Fruit fly (Drosophila melanogaster) whole organism, embryonic: ENCODE results near the gene CG10019.

ENCODE experiments used
- Abd-B ChIP-seq: fragments of 200-800 bp; sonication (Bioruptor generic); optimal IDR thresholded peaks from 2 replicates; lab custom pipeline; 2018; ENCODE audit warnings: missing biosample characterization, mild to moderate bottlenecking, missing genetic modification characterization, moderate library complexity
- Atf-2 ChIP-seq: fragments of 200-800 bp; sonication (Bioruptor generic); optimal IDR thresholded peaks from 2 replicates; lab custom pipeline; 2016; ENCODE audit warnings: missing biosample characterization, missing genetic modification characterization
- CG10274 ChIP-seq: fragments of 200-800 bp; sonication (Bioruptor generic); optimal IDR thresholded peaks from 3 replicates; lab custom pipeline; 2017; ENCODE audit warnings: missing biosample characterization, mild to moderate bottlenecking, missing genetic modification characterization
- CG10321 ChIP-seq: fragments of 200-800 bp; sonication (Bioruptor generic); IDR thresholded peaks from 2 replicates; pipeline ENCODE4 v1.3.6; 2022; ENCODE audit warnings: missing biosample characterization, missing genetic modification characterization
- CG11723 ChIP-seq: fragments of 200-800 bp; sonication (Bioruptor generic); optimal IDR thresholded peaks from 2 replicates; lab custom pipeline; 2017; ENCODE audit warnings: missing biosample characterization, mild to moderate bottlenecking, missing genetic modification characterization
- CG1233 ChIP-seq: fragments of 200-800 bp; sonication (Bioruptor generic); optimal IDR thresholded peaks from 4 replicates; lab custom pipeline; 2018; ENCODE audit warnings: missing biosample characterization, mild to moderate bottlenecking, missing genetic modification characterization
- CG13287 ChIP-seq: fragments of 200-800 bp; sonication (Bioruptor generic); IDR thresholded peaks from 2 replicates; pipeline ENCODE4 v1.3.6; 2022; ENCODE audit warnings: missing biosample characterization, missing genetic modification characterization; ENCODE audit not compliant: partially characterized antibody
- CG15479 ChIP-seq: fragments of 200-800 bp; sonication (Bioruptor generic); optimal IDR thresholded peaks from 3 replicates; lab custom pipeline; 2019; ENCODE audit warnings: missing biosample characterization, mild to moderate bottlenecking, missing genetic modification characterization, moderate library complexity
- CG18599 ChIP-seq: fragments of 200-800 bp; sonication (Bioruptor generic); optimal IDR thresholded peaks from 3 replicates; lab custom pipeline; 2017; ENCODE audit warnings: missing biosample characterization, missing genetic modification characterization, mild to moderate bottlenecking, moderate library complexity, missing genetic modification reagents
- CG2120 ChIP-seq: fragments of 200-800 bp; sonication (Bioruptor generic); optimal IDR thresholded peaks from 3 replicates; lab custom pipeline; 2016; ENCODE audit warnings: missing biosample characterization, missing genetic modification characterization
- CG33557 ChIP-seq: fragments of 200-800 bp; sonication (Bioruptor generic); optimal IDR thresholded peaks from 2 replicates; lab custom pipeline; 2019; ENCODE audit warnings: missing biosample characterization, mild to moderate bottlenecking, missing genetic modification characterization, moderate library complexity
- CG3838 ChIP-seq: fragments of 200-800 bp; sonication (Bioruptor generic); optimal IDR thresholded peaks from 3 replicates; lab custom pipeline; 2016; ENCODE audit warnings: missing biosample characterization, missing genetic modification characterization
- CG4424 ChIP-seq: fragments of 200-800 bp; sonication (Bioruptor generic); optimal IDR thresholded peaks from 3 replicates; lab custom pipeline; 2016; ENCODE audit warnings: missing biosample characterization, missing genetic modification characterization
- CG6689 ChIP-seq: fragments of 200-800 bp; sonication (Bioruptor generic); IDR thresholded peaks from 2 replicates; pipeline ENCODE4 v1.3.6; 2022; ENCODE audit warnings: missing biosample characterization, missing genetic modification characterization
- CG6854 ChIP-seq: fragments of 200-800 bp; sonication (Bioruptor generic); optimal IDR thresholded peaks from 3 replicates; lab custom pipeline; 2017; ENCODE audit warnings: missing biosample characterization, mild to moderate bottlenecking, missing genetic modification characterization
- CG8478 ChIP-seq: fragments of >200 bp; optimal IDR thresholded peaks from 2 replicates; lab custom pipeline; 2018
- Chrac-16 ChIP-seq: fragments of 200-800 bp; sonication (Bioruptor generic); optimal IDR thresholded peaks from 3 replicates; lab custom pipeline; 2016; ENCODE audit warnings: missing biosample characterization, missing genetic modification characterization
- E2f2 ChIP-seq: fragments of 200-800 bp; sonication (Bioruptor generic); IDR thresholded peaks from 2 replicates; pipeline ENCODE4 v1.3.6; 2022; ENCODE audit warnings: missing biosample characterization, missing genetic modification characterization
- Gug ChIP-seq: fragments of 200-800 bp; sonication (Bioruptor generic); IDR thresholded peaks from 4 replicates; pipeline ENCODE4 v1.3.6; 2022; ENCODE audit warnings: missing biosample characterization, missing genetic modification characterization
- HLH3B ChIP-seq: fragments of 200-800 bp; sonication (Bioruptor generic); IDR thresholded peaks from 2 replicates; pipeline ENCODE4 v1.3.6; 2022; ENCODE audit warnings: missing biosample characterization, missing genetic modification characterization
- HLH54F ChIP-seq: fragments of 200-800 bp; sonication (Bioruptor generic); optimal IDR thresholded peaks from 3 replicates; lab custom pipeline; 2016; ENCODE audit warnings: missing biosample characterization, missing genetic modification characterization
- Hey ChIP-seq: fragments of 200-800 bp; sonication (Bioruptor generic); optimal IDR thresholded peaks from 3 replicates; lab custom pipeline; 2018; ENCODE audit warnings: missing biosample characterization, mild to moderate bottlenecking, missing genetic modification characterization
- Hr51 ChIP-seq, 2 experiments: fragments of 200-800 bp; sonication (Bioruptor generic); optimal IDR thresholded peaks; 2 replicates in 1 of 2; 3 replicates in 1 of 2; lab custom pipeline; 2016 to 2018; ENCODE audit warnings: missing biosample characterization in 2 of 2, missing genetic modification characterization in 2 of 2, mild to moderate bottlenecking in 1 of 2, moderate library complexity in 1 of 2
- Kr ChIP-seq: fragments of 200-800 bp; sonication (Bioruptor generic); optimal IDR thresholded peaks from 2 replicates; lab custom pipeline; 2017; ENCODE audit warnings: missing biosample characterization, mild to moderate bottlenecking, missing genetic modification characterization
- Lhr ChIP-seq: fragments of 200-800 bp; sonication (Bioruptor generic); optimal IDR thresholded peaks from 3 replicates; lab custom pipeline; 2017; ENCODE audit warnings: mild to moderate bottlenecking, missing biosample characterization, missing genetic modification reagents, missing genetic modification characterization
- MESR4 ChIP-seq: fragments of 200-800 bp; sonication (Bioruptor generic); optimal IDR thresholded peaks from 2 replicates; lab custom pipeline; 2018; ENCODE audit warnings: missing biosample characterization, mild to moderate bottlenecking, missing genetic modification characterization, moderate library complexity
- MTF-1 ChIP-seq: fragments of 200-800 bp; sonication (Bioruptor generic); optimal IDR thresholded peaks from 2 replicates; lab custom pipeline; 2018; ENCODE audit warnings: missing biosample characterization, mild to moderate bottlenecking, missing genetic modification characterization, borderline replicate concordance
- Med ChIP-seq: fragments of 200-800 bp; sonication (Bioruptor generic); peaks from one replicate; lab custom pipeline; 2016; ENCODE audit warnings: missing biosample characterization, missing genetic modification characterization, mild to moderate bottlenecking, inconsistent platforms, moderate library complexity
- Meics ChIP-seq: fragments of 200-800 bp; sonication (Bioruptor generic); optimal IDR thresholded peaks from 2 replicates; lab custom pipeline; 2017; ENCODE audit warnings: missing biosample characterization, mild to moderate bottlenecking, missing genetic modification characterization
- PHDP ChIP-seq: fragments of 200-800 bp; sonication (Bioruptor generic); optimal IDR thresholded peaks from 3 replicates; lab custom pipeline; 2018; ENCODE audit warnings: missing biosample characterization, mild to moderate bottlenecking, missing genetic modification characterization, moderate library complexity
- Side ChIP-seq: fragments of 200-800 bp; sonication (Bioruptor generic); optimal IDR thresholded peaks from 2 replicates; lab custom pipeline; 2016; ENCODE audit warnings: missing biosample characterization, missing genetic modification characterization
- Sox100B ChIP-seq: fragments of 200-800 bp; sonication (Bioruptor generic); optimal IDR thresholded peaks from 3 replicates; lab custom pipeline; 2018; ENCODE audit warnings: missing biosample characterization, mild to moderate bottlenecking, missing genetic modification characterization
- Sox102F ChIP-seq: fragments of 200-800 bp; sonication (Bioruptor generic); optimal IDR thresholded peaks from 2 replicates; lab custom pipeline; 2018; ENCODE audit warnings: missing biosample characterization, mild to moderate bottlenecking, missing genetic modification characterization, moderate library complexity
- Sry-δ ChIP-seq: fragments of 200-800 bp; sonication (Bioruptor generic); optimal IDR thresholded peaks from 2 replicates; lab custom pipeline; 2016; ENCODE audit warnings: missing biosample characterization, missing genetic modification characterization
- Xbp1 ChIP-seq: fragments of 200-800 bp; sonication (Bioruptor generic); optimal IDR thresholded peaks from 3 replicates; lab custom pipeline; 2016; ENCODE audit warnings: missing biosample characterization, mild to moderate bottlenecking, missing genetic modification characterization
- amos ChIP-seq: fragments of 200-800 bp; sonication (Bioruptor generic); IDR thresholded peaks from 2 replicates; pipeline ENCODE4 v1.3.6; 2022; ENCODE audit warnings: missing biosample characterization, missing genetic modification characterization; ENCODE audit not compliant: partially characterized antibody
- ase ChIP-seq: fragments of 200-800 bp; sonication (Bioruptor generic); IDR thresholded peaks from 3 replicates; pipeline ENCODE4 v1.3.6; 2022; ENCODE audit warnings: missing biosample characterization, missing genetic modification characterization
- ash1 ChIP-seq: fragments of 200-800 bp; sonication (Bioruptor generic); optimal IDR thresholded peaks from 2 replicates; lab custom pipeline; 2018; ENCODE audit warnings: missing biosample characterization, mild to moderate bottlenecking, missing genetic modification characterization
- bbx ChIP-seq: fragments of 200-800 bp; sonication (Bioruptor generic); IDR thresholded peaks from 2 replicates; pipeline ENCODE4 v1.3.6; 2022; ENCODE audit warnings: missing biosample characterization, missing genetic modification characterization; ENCODE audit not compliant: partially characterized antibody
- bowl ChIP-seq: fragments of 200-800 bp; sonication (Bioruptor generic); IDR thresholded peaks from 2 replicates; pipeline ENCODE4 v1.3.6; 2022; ENCODE audit warnings: missing biosample characterization, missing genetic modification characterization
- disco-r ChIP-seq: fragments of 200-800 bp; sonication (Bioruptor generic); optimal IDR thresholded peaks from 2 replicates; lab custom pipeline; 2016; ENCODE audit warnings: missing biosample characterization, missing genetic modification characterization
- dmrt11E ChIP-seq: fragments of 200-800 bp; sonication (Bioruptor generic); optimal IDR thresholded peaks from 3 replicates; lab custom pipeline; 2018; ENCODE audit warnings: missing biosample characterization, mild to moderate bottlenecking, missing genetic modification characterization, moderate library complexity
- dysf ChIP-seq: fragments of 200-800 bp; sonication (Bioruptor generic); IDR thresholded peaks from 3 replicates; pipeline ENCODE4 v1.3.6; 2022; ENCODE audit warnings: missing biosample characterization, missing genetic modification characterization
- maf-S ChIP-seq: fragments of 200-800 bp; sonication (Bioruptor generic); optimal IDR thresholded peaks from 2 replicates; lab custom pipeline; 2016; ENCODE audit warnings: missing biosample characterization, missing genetic modification characterization
- oc ChIP-seq: fragments of 200-800 bp; sonication (Bioruptor generic); optimal IDR thresholded peaks from 2 replicates; lab custom pipeline; 2018; ENCODE audit warnings: missing biosample characterization, mild to moderate bottlenecking, missing genetic modification characterization, moderate library complexity
- org-1 ChIP-seq: fragments of 200-800 bp; sonication (Bioruptor generic); optimal IDR thresholded peaks from 2 replicates; lab custom pipeline; 2017; ENCODE audit warnings: missing biosample characterization, missing genetic modification characterization
- sens ChIP-seq: fragments of 200-800 bp; sonication (Bioruptor generic); peaks from one replicate; lab custom pipeline; 2016; ENCODE audit warnings: missing biosample characterization, missing genetic modification characterization
- tin ChIP-seq: fragments of 200-800 bp; sonication (Bioruptor generic); optimal IDR thresholded peaks from 3 replicates; lab custom pipeline; 2016; ENCODE audit warnings: missing biosample characterization, missing genetic modification characterization

Gene CG10019

DNA sequence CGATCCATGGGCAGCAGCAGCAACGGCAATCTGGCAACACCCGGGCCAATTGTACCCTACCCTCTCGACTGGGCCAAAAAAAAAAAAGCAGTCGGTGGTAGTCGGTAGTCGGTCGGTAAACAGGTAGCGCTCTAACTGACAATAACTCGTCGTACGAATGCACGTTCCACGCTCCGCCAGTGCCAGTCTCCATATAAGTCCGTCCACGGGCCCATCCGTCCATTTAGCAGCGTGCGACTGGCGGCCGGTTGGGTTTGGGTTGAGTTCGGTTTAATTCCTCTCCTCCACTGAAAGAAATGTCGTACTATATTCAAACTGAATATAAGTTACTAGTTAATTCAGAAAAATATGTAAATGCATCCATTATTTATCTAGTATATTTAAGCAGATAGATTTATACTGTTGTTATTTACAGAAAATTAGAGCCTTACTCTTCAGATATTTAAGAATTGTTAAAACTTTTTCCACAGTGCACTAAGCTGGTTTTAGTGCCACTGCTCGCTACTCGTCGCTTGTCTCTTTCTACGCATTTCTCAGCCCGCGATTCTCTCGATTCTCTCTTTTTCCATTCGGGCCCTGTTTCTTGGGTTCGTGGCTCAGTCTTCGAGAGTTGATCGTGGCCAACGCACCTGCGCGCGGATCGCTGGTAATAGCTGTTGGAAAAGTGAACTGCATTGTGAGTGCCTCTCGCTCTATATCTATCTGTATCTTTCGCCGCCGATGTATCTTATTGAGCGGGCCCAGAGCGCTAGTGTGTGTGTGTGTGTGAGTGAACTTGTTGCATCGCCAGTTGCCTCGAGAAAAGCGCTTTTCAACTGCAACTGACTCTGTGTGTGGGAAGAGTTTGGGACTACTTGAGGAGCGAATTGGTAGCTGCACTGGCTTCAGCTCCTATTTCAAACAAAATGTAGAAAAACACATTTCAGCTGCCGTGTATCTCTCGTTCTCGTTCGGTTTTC is 41.1 kb downstream of the CG10019 start, which contains the start of gene bowl (continued):
- peak; percentile 99 for TF ChIP-seq sens (GFP tag; lab: Kevin White, UChicago)
- peak; percentile 79 for TF ChIP-seq CG6854 (GFP tag; lab: Kevin White, UChicago)
- TF ChIP-seq CG15479, result peak; percentile 76
- peak; percentile 88 for TF ChIP-seq disco-r (GFP tag; lab: Kevin White, UChicago)
- TF ChIP-seq Sox102F (GFP tag; lab: Kevin White, UChicago), result peak; percentile 97
- TF ChIP-seq amos (GFP tag; lab: Robert Waterston, UW), result peak; percentile 30; the same call in 1 of the 2 replicates
- peak; percentile 95 for TF ChIP-seq CG4424 (GFP tag; lab: Kevin White, UChicago)
- TF ChIP-seq CG33557 (GFP tag; lab: Kevin White, UChicago), result peak; percentile 97
- peak; percentile 51 for TF ChIP-seq Hey (tag; lab: Kevin White, UChicago)
- TF ChIP-seq Chrac-16 (GFP tag; lab: Kevin White, UChicago), result peak; percentile 98
- peak; percentile 92 for TF ChIP-seq Lhr (GFP tag; lab: Kevin White, UChicago)
- peak; percentile 93 for TF ChIP-seq Xbp1
- peak; percentile 94 for TF ChIP-seq ase (GFP tag; lab: Robert Waterston, UW)
- peak; percentile 77 for TF ChIP-seq CG10321 (GFP tag; lab: Robert Waterston, UW)
- peak; percentile 99 for TF ChIP-seq bowl
- peak; percentile 98 for TF ChIP-seq dysf (GFP tag; lab: Robert Waterston, UW)
- peak; percentile 84 for TF ChIP-seq E2f2
- TF ChIP-seq Hr51 (GFP tag; optimal IDR thresholded peaks at IDR 0.05; lab: Kevin White, UChicago), result peak; percentile 96 to 98
- peak; percentile 90 for TF ChIP-seq HLH54F (GFP tag; lab: Kevin White, UChicago)
- peak; percentile 54 for TF ChIP-seq Sry-δ
- TF ChIP-seq org-1, result peak; percentile 96
- peak; percentile 97 for TF ChIP-seq CG2120
- peak; percentile 64 for TF ChIP-seq CG10274 (GFP tag; lab: Kevin White, UChicago)
- peak; percentile 14 for TF ChIP-seq ash1 (GFP tag; lab: Kevin White, UChicago)
- TF ChIP-seq CG11723 (GFP tag; lab: Kevin White, UChicago), result peak; percentile 89
- peak; percentile 92 for TF ChIP-seq maf-S (GFP tag; lab: Kevin White, UChicago)
- TF ChIP-seq Sox100B (GFP tag; lab: Kevin White, UChicago), result peak; percentile 87
- peak; percentile 97 for TF ChIP-seq PHDP (tag; lab: Kevin White, UChicago)
- TF ChIP-seq oc (tag; lab: Kevin White, UChicago), result peak; percentile 97
- TF ChIP-seq CG1233 (GFP tag; lab: Kevin White, UChicago), result peak; percentile 78
- peak; percentile 94 for TF ChIP-seq Med (GFP tag; lab: Kevin White, UChicago)
- TF ChIP-seq CG6689, result peak; percentile 97
- peak; percentile 97 for TF ChIP-seq dmrt11E
- peak; percentile 30 for TF ChIP-seq MESR4 (GFP tag; lab: Kevin White, UChicago)
- peak; percentile 77; the same call in 3 of the 4 replicates for TF ChIP-seq Gug (GFP tag; lab: Robert Waterston, UW)
- peak; percentile 94 for TF ChIP-seq CG18599 (GFP tag; lab: Kevin White, UChicago)
- TF ChIP-seq Side (GFP tag; lab: Kevin White, UChicago), result peak; percentile 93
- TF ChIP-seq HLH3B, result peak; percentile 96
- TF ChIP-seq Kr (GFP tag; lab: Kevin White, UChicago), result peak; percentile 59
- TF ChIP-seq MTF-1 (GFP tag; lab: Kevin White, UChicago), result peak; percentile 59
- peak; percentile 89 for TF ChIP-seq Meics (GFP tag; lab: Kevin White, UChicago)
- TF ChIP-seq CG13287, result no peak
- TF ChIP-seq tin (GFP tag; lab: Kevin White, UChicago), result peak; percentile 95
- TF ChIP-seq bbx, result 0 out of 2 replicates have a peak, but pooled peaks have one; percentile 28
- peak; percentile 90 for TF ChIP-seq CG3838 (GFP tag; lab: Kevin White, UChicago)
- TF ChIP-seq Atf-2 (GFP tag; lab: Kevin White, UChicago), result peak; percentile 94
- no peak for TF ChIP-seq CG8478 (lab: Kevin White, UChicago)
- peak; percentile 84 for TF ChIP-seq Abd-B (GFP tag; lab: Kevin White, UChicago)
